Fruit fly (Drosophila melanogaster): ENCODE results near the gene Cipc.

dm6 chr3R:26119993-26120392 is 13.3 kb downstream of the Cipc start:
- TF ChIP-seq CG11762 (GFP tag; optimal IDR thresholded peaks at IDR 0.05; ENCODE audit: insufficient read depth) (no peak), CG9139 (GFP tag; optimal IDR thresholded peaks at IDR 0.05) (no peak), Sox14 (GFP tag; optimal IDR thresholded peaks at IDR 0.05) (no peak), CG10631 (GFP tag; optimal IDR thresholded peaks at IDR 0.05) (no peak), fkh (GFP tag; optimal IDR thresholded peaks at IDR 0.05) (no peak), CG32006 (GFP tag; optimal IDR thresholded peaks at IDR 0.05) (no peak), CG31627 (GFP tag; optimal IDR thresholded peaks at IDR 0.05) (no peak), cyc (GFP tag; optimal IDR thresholded peaks at IDR 0.05) (no peak), Hr39 (GFP tag; optimal IDR thresholded peaks at IDR 0.05) (no peak), CG7368 (GFP tag; optimal IDR thresholded peaks at IDR 0.05) (no peak), Lpt (GFP tag; optimal IDR thresholded peaks at IDR 0.05) (no peak), spab (GFP tag; optimal IDR thresholded peaks at IDR 0.05) (no peak), Gug (GFP tag; IDR thresholded peaks at IDR 0.05) (no peak)
